Worm (Caenorhabditis elegans) whole organism, L2 larva: Measurements from ENCODE around the gene F40F8.12.

Experiments
- C34F6.9 ChIP-seq: fragments of 150-350 bp; optimal IDR thresholded peaks from 2 replicates; lab custom pipeline; 2014; ENCODE audit warnings: missing biosample characterization, missing genetic modification characterization
- F13H6.1 ChIP-seq: sonication (generic microtip); optimal IDR thresholded peaks from 2 replicates; lab custom pipeline; 2016; ENCODE audit warnings: missing genetic modification characterization, missing compliant biosample characterization
- ZK546.5 ChIP-seq: sonication (generic microtip); optimal IDR thresholded peaks from 2 replicates; lab custom pipeline; 2017; ENCODE audit warnings: missing biosample characterization, missing genetic modification characterization
- aly-2 ChIP-seq: fragments of 150-350 bp; optimal IDR thresholded peaks from 2 replicates; lab custom pipeline; 2014; ENCODE audit warnings: missing biosample characterization, missing genetic modification characterization
- ama-1 ChIP-seq: fragments of 150-350 bp; optimal IDR thresholded peaks from 2 replicates; lab custom pipeline; 2018; ENCODE audit warnings: inconsistent platforms
- ceh-82 ChIP-seq: fragments of 150-350 bp; optimal IDR thresholded peaks from 2 replicates; lab custom pipeline; 2014; ENCODE audit warnings: missing biosample characterization, missing genetic modification characterization
- crh-2 ChIP-seq: sonication (generic microtip); optimal IDR thresholded peaks from 2 replicates; lab custom pipeline; 2017; ENCODE audit warnings: missing biosample characterization, missing genetic modification characterization
- egl-27 ChIP-seq: sonication (generic microtip); optimal IDR thresholded peaks from 3 replicates; lab custom pipeline; 2017; ENCODE audit warnings: missing biosample characterization, missing genetic modification reagents, missing genetic modification characterization
- elt-3 ChIP-seq: sonication (generic microtip); optimal IDR thresholded peaks from 2 replicates; lab custom pipeline; 2017; ENCODE audit warnings: missing biosample characterization, missing genetic modification characterization
- gmeb-1 ChIP-seq: fragments of 150-350 bp; optimal IDR thresholded peaks from 2 replicates; lab custom pipeline; 2014; ENCODE audit warnings: missing biosample characterization, missing genetic modification characterization
- lin-11 ChIP-seq: fragments of 150-350 bp; sonication (generic microtip); optimal IDR thresholded peaks from 2 replicates; lab custom pipeline; 2014; ENCODE audit warnings: missing biosample characterization, missing genetic modification characterization, inconsistent platforms, mixed read lengths
- lin-13 ChIP-seq: fragments of 150-350 bp; optimal IDR thresholded peaks from 2 replicates; lab custom pipeline; 2014; ENCODE audit warnings: missing biosample characterization, missing genetic modification reagents, missing genetic modification characterization
- lin-39 ChIP-seq: fragments of 150-350 bp; optimal IDR thresholded peaks from 2 replicates; lab custom pipeline; 2014; ENCODE audit warnings: missing biosample characterization, missing genetic modification reagents, missing genetic modification characterization
- lsy-2 ChIP-seq, 2 experiments: fragments of 150-350 bp in 1 of 2; sonication (generic microtip) in 1 of 2; optimal IDR thresholded peaks; 2 replicates each; lab custom pipeline; 2014 to 2017; ENCODE audit warnings: missing biosample characterization in 2 of 2, missing genetic modification characterization in 2 of 2
- mab-5 ChIP-seq: fragments of 150-350 bp; optimal IDR thresholded peaks from 2 replicates; lab custom pipeline; 2014; ENCODE audit warnings: missing biosample characterization, missing genetic modification characterization
- mbf-1 ChIP-seq: sonication (generic microtip); optimal IDR thresholded peaks from 2 replicates; lab custom pipeline; 2017; ENCODE audit warnings: missing biosample characterization, missing genetic modification characterization
- mdl-1 ChIP-seq, 2 experiments: fragments of 150-350 bp in 1 of 2; sonication (generic microtip) in 1 of 2; optimal IDR thresholded peaks; 2 replicates each; lab custom pipeline; 2017; ENCODE audit warnings: missing biosample characterization in 2 of 2, missing genetic modification characterization in 2 of 2
- nhr-10 ChIP-seq: sonication (generic microtip); optimal IDR thresholded peaks from 2 replicates; lab custom pipeline; 2017; ENCODE audit warnings: missing biosample characterization, missing genetic modification characterization
- nhr-11 ChIP-seq: fragments of 150-350 bp; optimal IDR thresholded peaks from 2 replicates; lab custom pipeline; 2014; ENCODE audit warnings: missing biosample characterization, missing genetic modification characterization
- nhr-12 ChIP-seq: fragments of 150-350 bp; optimal IDR thresholded peaks from 2 replicates; lab custom pipeline; 2014; ENCODE audit warnings: missing biosample characterization, missing genetic modification characterization
- nhr-129 ChIP-seq: fragments of 150-350 bp; optimal IDR thresholded peaks from 2 replicates; lab custom pipeline; 2014; ENCODE audit warnings: missing biosample characterization, missing genetic modification characterization
- nhr-21 ChIP-seq: fragments of 150-350 bp; optimal IDR thresholded peaks from 2 replicates; lab custom pipeline; 2014; ENCODE audit warnings: missing biosample characterization, missing genetic modification characterization
- nhr-23 ChIP-seq: fragments of 150-350 bp; optimal IDR thresholded peaks from 2 replicates; lab custom pipeline; 2014; ENCODE audit warnings: missing biosample characterization, missing genetic modification reagents, missing genetic modification characterization
- nhr-25 ChIP-seq: fragments of 150-350 bp; sonication (generic microtip); optimal IDR thresholded peaks from 3 replicates; lab custom pipeline; 2014; ENCODE audit warnings: missing biosample characterization, missing genetic modification characterization
- nhr-6 ChIP-seq: fragments of 150-350 bp; optimal IDR thresholded peaks from 2 replicates; lab custom pipeline; 2014; ENCODE audit warnings: missing biosample characterization, missing genetic modification characterization
- nhr-77 ChIP-seq: fragments of 150-350 bp; optimal IDR thresholded peaks from 2 replicates; lab custom pipeline; 2014; ENCODE audit warnings: missing biosample characterization, missing genetic modification characterization
- peb-1 ChIP-seq: fragments of 150-350 bp; optimal IDR thresholded peaks from 2 replicates; lab custom pipeline; 2014; ENCODE audit warnings: missing biosample characterization, missing genetic modification characterization
- skn-1 ChIP-seq: sonication (generic microtip); optimal IDR thresholded peaks from 2 replicates; lab custom pipeline; 2017; ENCODE audit warnings: missing biosample characterization, missing genetic modification characterization
- sma-3 ChIP-seq: sonication (generic microtip); optimal IDR thresholded peaks from 2 replicates; lab custom pipeline; 2016; ENCODE audit warnings: missing genetic modification reagents, missing genetic modification characterization, missing compliant biosample characterization
- snpc-4 ChIP-seq: fragments of 150-350 bp; optimal IDR thresholded peaks from 2 replicates; lab custom pipeline; 2014; ENCODE audit warnings: missing biosample characterization, missing genetic modification characterization
- unc-39 ChIP-seq: fragments of 150-350 bp; optimal IDR thresholded peaks from 2 replicates; lab custom pipeline; 2014; ENCODE audit warnings: missing biosample characterization, missing genetic modification characterization
- unc-55 ChIP-seq: fragments of 150-350 bp; sonication (generic microtip); optimal IDR thresholded peaks from 3 replicates; lab custom pipeline; 2014; ENCODE audit warnings: missing biosample characterization, missing genetic modification reagents, missing genetic modification characterization
- unc-62 ChIP-seq: fragments of 150-350 bp; optimal IDR thresholded peaks from 2 replicates; lab custom pipeline; 2014; ENCODE audit warnings: missing biosample characterization, missing genetic modification reagents, missing genetic modification characterization
- ztf-1 ChIP-seq: fragments of 200-800 bp; sonication (Bioruptor generic); conservative IDR thresholded peaks from 2 replicates; pipeline ENCODE4 v1.3.6; 2022; ENCODE audit warnings: missing genetic modification characterization, missing compliant biosample characterization
- ztf-11 ChIP-seq: sonication (generic microtip); optimal IDR thresholded peaks from 2 replicates; lab custom pipeline; 2017; ENCODE audit warnings: missing biosample characterization, missing genetic modification characterization
- ztf-4 ChIP-seq: fragments of 150-350 bp; optimal IDR thresholded peaks from 2 replicates; lab custom pipeline; 2014; ENCODE audit warnings: missing biosample characterization, missing genetic modification characterization

The F40F8.12 gene

ce11 chrII:11132542-11132941 lies 2.9 kb downstream of the F40F8.12 start, which contains the start of gene F40F8.11:
Gene F40F8.11 (minus strand): TSS chrII:11132590.
- TF ChIP-seq nhr-25: peak; percentile 38
- TF ChIP-seq ztf-4 (tag; lab: Kevin White, UChicago): peak; percentile 22
- TF ChIP-seq crh-2 (tag; lab: Kevin White, UChicago): peak; percentile 48
- peak; percentile 18 to 77 for TF ChIP-seq lsy-2 (tag; optimal IDR thresholded peaks at IDR 0.05; lab: Kevin White, UChicago)
- TF ChIP-seq nhr-129 (tag; lab: Kevin White, UChicago): peak; percentile 1
- TF ChIP-seq unc-55: peak; percentile 80
- TF ChIP-seq gmeb-1 (tag; lab: Kevin White, UChicago): peak; percentile 94
- no peak for TF ChIP-seq ama-1 (lab: Kevin White, UChicago)
- no peak for TF ChIP-seq snpc-4 (tag; lab: Kevin White, UChicago)
- TF ChIP-seq skn-1 (tag; lab: Kevin White, UChicago): no peak
- TF ChIP-seq mab-5 (tag; lab: Kevin White, UChicago): peak; percentile 44
- peak; percentile 15 for TF ChIP-seq F13H6.1 (tag; lab: Kevin White, UChicago)
- TF ChIP-seq C34F6.9: peak; percentile 60
- peak; percentile 54 for TF ChIP-seq lin-13 (GFP tag; lab: Kevin White, UChicago)
- TF ChIP-seq, all 48 proteins: peak for 11

ce11 chrII:11134828-11135227 lies 5.2 kb downstream of the F40F8.12 start, which contains the start of gene F40F8.5:
Gene F40F8.5 (minus strand): TSS chrII:11134928.
- TF ChIP-seq mbf-1 (tag; lab: Kevin White, UChicago) (no peak), mab-5 (tag; lab: Kevin White, UChicago) (no peak), nhr-77 (tag; lab: Kevin White, UChicago) (no peak), ztf-4 (tag; lab: Kevin White, UChicago) (no peak), sma-3 (no peak), lin-39 (no peak), ztf-11 (tag; lab: Kevin White, UChicago) (no peak), crh-2 (tag; lab: Kevin White, UChicago) (no peak), nhr-10 (tag; lab: Kevin White, UChicago) (no peak), mdl-1 (tag; optimal IDR thresholded peaks at IDR 0.05; lab: Kevin White, UChicago) (no peak), nhr-11 (tag; lab: Kevin White, UChicago) (no peak), unc-62 (no peak), lin-11 (tag; lab: Kevin White, UChicago) (no peak), nhr-25 (no peak), skn-1 (tag; lab: Kevin White, UChicago) (no peak), egl-27 (tag; lab: Kevin White, UChicago) (no peak)
- TF ChIP-seq, all 48 proteins: peak for 0

- TF ChIP-seq nhr-23 (no peak), F13H6.1 (tag; lab: Kevin White, UChicago) (peak; percentile 11), lsy-2 (tag; optimal IDR thresholded peaks at IDR 0.05; lab: Kevin White, UChicago) (peak in 1 of 2 experiments; percentile 39), nhr-129 (tag; lab: Kevin White, UChicago) (peak; percentile 88), aly-2 (tag; lab: Kevin White, UChicago) (no peak)
- TF ChIP-seq, all 48 proteins: peak for 3
These were observed 6.2 kb downstream of the F40F8.12 start for ce11 chrII:11135773-11136172.

DNA sequence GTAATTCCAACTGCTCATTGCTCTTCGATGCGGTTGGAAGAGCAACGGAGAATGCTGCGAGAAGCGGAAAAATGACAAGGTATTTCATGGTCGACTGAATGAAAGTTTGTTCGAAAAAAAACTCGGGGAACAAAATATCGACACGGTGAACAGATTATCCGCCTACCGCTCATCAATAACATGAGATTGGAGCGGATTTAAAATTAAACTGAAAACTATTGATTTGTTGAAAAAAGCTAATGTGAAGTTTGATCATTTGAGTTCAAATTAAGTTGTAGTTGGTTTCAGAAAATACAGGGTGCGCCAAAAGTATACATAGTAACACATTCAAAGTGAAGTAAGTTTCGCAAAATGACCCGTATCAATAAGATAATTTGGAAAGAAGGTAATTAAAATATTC lies 10.5 kb downstream of the F40F8.12 start, which contains the start of gene F40F8.4:
TSS of gene F40F8.4 (minus strand) at position 101 of the 400 bp plus-strand sequence.
- TF ChIP-seq nhr-12 (tag; lab: Kevin White, UChicago) (no peak), ama-1 (lab: Kevin White, UChicago) (no peak), nhr-23 (no peak), ztf-1 (GFP tag; lab: Robert Waterston, UW) (no peak), egl-27 (tag; lab: Kevin White, UChicago) (no peak), elt-3 (tag; lab: Kevin White, UChicago) (no peak), crh-2 (tag; lab: Kevin White, UChicago) (no peak), snpc-4 (tag; lab: Kevin White, UChicago) (no peak), nhr-6 (tag; lab: Kevin White, UChicago) (no peak), ZK546.5 (tag; lab: Kevin White, UChicago) (no peak), ztf-4 (tag; lab: Kevin White, UChicago) (no peak), ceh-82 (tag; lab: Kevin White, UChicago) (no peak), nhr-21 (no peak), nhr-25 (no peak), peb-1 (no peak)

- TF ChIP-seq unc-39 (tag; lab: Kevin White, UChicago): no peak
- TF ChIP-seq nhr-129 (tag; lab: Kevin White, UChicago): peak; percentile 10
These were observed 13.0 kb downstream of the F40F8.12 start, which contains the start of gene arrd-6 for ce11 chrII:11142571-11142970. Gene arrd-6 (plus strand): TSS chrII:11142739.
